Fruit fly (Drosophila melanogaster) whole organism, prepupa: ENCODE measurements around the gene Nak.

Experiments used
- CG10631 ChIP-seq: fragments of 200-800 bp; sonication (Bioruptor generic); optimal IDR thresholded peaks from 2 replicates; lab custom pipeline; 2016; ENCODE audit warnings: missing biosample characterization, missing genetic modification characterization
- CG10669 ChIP-seq: fragments of 200-800 bp; sonication (Bioruptor generic); optimal IDR thresholded peaks from 3 replicates; lab custom pipeline; 2018; ENCODE audit warnings: missing biosample characterization, mild to moderate bottlenecking, missing genetic modification characterization, moderate library complexity
- CG11294 ChIP-seq: fragments of 200-800 bp; sonication (Bioruptor generic); IDR thresholded peaks from 2 replicates; pipeline ENCODE4 v1.3.6; 2022; ENCODE audit warnings: missing biosample characterization, missing genetic modification characterization
- CG11902 ChIP-seq: fragments of 200-800 bp; sonication (Bioruptor generic); optimal IDR thresholded peaks from 3 replicates; lab custom pipeline; 2016; ENCODE audit warnings: missing biosample characterization, missing genetic modification characterization
- CG15336 ChIP-seq: fragments of 200-800 bp; sonication (Bioruptor generic); IDR thresholded peaks from 2 replicates; pipeline ENCODE4 v1.3.6; 2022; ENCODE audit warnings: missing biosample characterization, missing genetic modification characterization
- CG16779 ChIP-seq: fragments of 200-800 bp; sonication (Bioruptor generic); optimal IDR thresholded peaks from 3 replicates; lab custom pipeline; 2017; ENCODE audit warnings: missing biosample characterization, mild to moderate bottlenecking, missing genetic modification characterization
- CG31627 ChIP-seq: fragments of 200-800 bp; sonication (Bioruptor generic); optimal IDR thresholded peaks from 3 replicates; lab custom pipeline; 2016; ENCODE audit warnings: missing biosample characterization, missing genetic modification characterization
- CG34406 ChIP-seq: fragments of 200-800 bp; sonication (Bioruptor generic); optimal IDR thresholded peaks from 3 replicates; lab custom pipeline; 2016; ENCODE audit warnings: missing biosample characterization, missing genetic modification characterization
- CG6163 ChIP-seq: fragments of 200-800 bp; sonication (Bioruptor generic); IDR thresholded peaks from 3 replicates; pipeline ENCODE4 v1.3.6; 2022; ENCODE audit warnings: missing biosample characterization, missing genetic modification characterization
- CG6276 ChIP-seq: fragments of 200-800 bp; sonication (Bioruptor generic); optimal IDR thresholded peaks from 2 replicates; lab custom pipeline; 2017; ENCODE audit warnings: missing biosample characterization, mild to moderate bottlenecking, missing genetic modification characterization
- CG6792 ChIP-seq: fragments of 200-800 bp; sonication (Bioruptor generic); optimal IDR thresholded peaks from 3 replicates; lab custom pipeline; 2016; ENCODE audit warnings: missing biosample characterization, missing genetic modification characterization
- CG7368 ChIP-seq: fragments of 200-800 bp; sonication (Bioruptor generic); optimal IDR thresholded peaks from 3 replicates; lab custom pipeline; 2016; ENCODE audit warnings: missing biosample characterization, missing genetic modification characterization
- CG8632 ChIP-seq: fragments of 200-800 bp; sonication (Bioruptor generic); optimal IDR thresholded peaks from 3 replicates; lab custom pipeline; 2016; ENCODE audit warnings: missing biosample characterization, missing genetic modification characterization
- Eip78C ChIP-seq: fragments of 200-800 bp; sonication (Bioruptor generic); peaks from one replicate; lab custom pipeline; 2016; ENCODE audit warnings: missing biosample characterization, missing genetic modification characterization
- Eip93F ChIP-seq: fragments of 200-800 bp; sonication (Bioruptor generic); optimal IDR thresholded peaks from 2 replicates; lab custom pipeline; 2016; ENCODE audit warnings: missing biosample characterization, mild to moderate bottlenecking, missing genetic modification characterization
- Ets96B ChIP-seq: fragments of 200-800 bp; optimal IDR thresholded peaks from 2 replicates; lab custom pipeline; 2019; ENCODE audit warnings: missing biosample characterization, mild to moderate bottlenecking, missing genetic modification characterization, moderate library complexity
- Hr38 ChIP-seq: sonication (Bioruptor generic); optimal IDR thresholded peaks from 2 replicates; lab custom pipeline; 2016; ENCODE audit warnings: missing biosample characterization, missing genetic modification characterization
- Hr4 ChIP-seq: fragments of 200-800 bp; sonication (Bioruptor generic); optimal IDR thresholded peaks from 3 replicates; lab custom pipeline; 2016; ENCODE audit warnings: missing biosample characterization, missing genetic modification characterization
- Met ChIP-seq: fragments of 200-800 bp; sonication (Bioruptor generic); optimal IDR thresholded peaks from 3 replicates; lab custom pipeline; 2016; ENCODE audit warnings: missing biosample characterization, missing genetic modification characterization
- acj6 ChIP-seq: fragments of 200-800 bp; sonication (Bioruptor generic); optimal IDR thresholded peaks from 3 replicates; lab custom pipeline; 2016; ENCODE audit warnings: missing biosample characterization, missing genetic modification characterization
- dsx ChIP-seq: fragments of 200-800 bp; optimal IDR thresholded peaks from 3 replicates; lab custom pipeline; 2019; ENCODE audit warnings: missing biosample characterization, mild to moderate bottlenecking, missing genetic modification characterization, moderate library complexity; ENCODE audit not compliant: poor library complexity, severe bottlenecking
- eg ChIP-seq: fragments of 200-800 bp; sonication (Bioruptor generic); IDR thresholded peaks from 3 replicates; pipeline ENCODE4 v1.3.6; 2022; ENCODE audit warnings: missing biosample characterization, missing genetic modification characterization
- esn ChIP-seq: fragments of 200-800 bp; sonication (Bioruptor generic); optimal IDR thresholded peaks from 2 replicates; lab custom pipeline; 2016; ENCODE audit warnings: missing biosample characterization, mild to moderate bottlenecking, missing genetic modification characterization, moderate library complexity
- fd59A ChIP-seq: fragments of 200-800 bp; sonication (Bioruptor generic); optimal IDR thresholded peaks from 2 replicates; lab custom pipeline; 2017; ENCODE audit warnings: missing biosample characterization, mild to moderate bottlenecking, missing genetic modification characterization, missing genetic modification reagents
- pdm3 ChIP-seq: fragments of 200-800 bp; sonication (Bioruptor generic); optimal IDR thresholded peaks from 3 replicates; lab custom pipeline; 2016; ENCODE audit warnings: missing biosample characterization, missing genetic modification characterization
- spab ChIP-seq: fragments of 200-800 bp; sonication (Bioruptor generic); optimal IDR thresholded peaks from 2 replicates; lab custom pipeline; 2017; ENCODE audit warnings: missing biosample characterization, mild to moderate bottlenecking, missing genetic modification characterization, missing genetic modification reagents
- ss ChIP-seq, 2 experiments: fragments of 200-800 bp; sonication (Bioruptor generic); optimal IDR thresholded peaks; 2 replicates in 1 of 2; 3 replicates in 1 of 2; lab custom pipeline; 2017 to 2018; ENCODE audit warnings: mild to moderate bottlenecking in 2 of 2, missing biosample characterization in 2 of 2, missing genetic modification characterization in 2 of 2, moderate library complexity in 1 of 2
- vri ChIP-seq: fragments of 200-800 bp; sonication (Bioruptor generic); optimal IDR thresholded peaks from 3 replicates; lab custom pipeline; 2016; ENCODE audit warnings: missing biosample characterization, mild to moderate bottlenecking, missing genetic modification characterization

Nak gene

DNA sequence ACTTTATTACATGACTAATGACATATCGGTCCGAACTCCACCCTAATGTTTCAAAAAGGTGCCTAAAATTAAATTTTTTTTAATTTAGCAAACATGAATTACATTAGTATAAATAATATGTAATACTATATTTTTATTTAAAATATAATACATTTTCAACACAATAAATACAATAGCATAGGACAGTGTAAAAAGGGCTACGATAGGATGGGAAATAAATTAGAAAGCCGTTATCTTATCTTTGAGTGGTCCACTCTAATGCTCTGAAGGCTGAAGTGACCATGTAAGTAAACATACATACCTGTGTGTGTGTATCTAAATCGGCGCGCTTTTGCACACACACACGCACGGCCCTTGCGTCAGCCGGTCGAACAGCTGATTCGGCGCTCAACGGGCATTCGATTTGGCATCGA lies 34.4 kb upstream of the Nak start, which contains the start of gene CG31793 (continued):
- TF ChIP-seq ss (GFP tag; optimal IDR thresholded peaks at IDR 0.05; lab: Kevin White, UChicago) (peak in 1 of 2 experiments; percentile 35), Ets96B (tag; lab: Kevin White, UChicago) (peak; percentile 60), pdm3 (GFP tag; lab: Kevin White, UChicago) (no peak), CG6792 (GFP tag; lab: Kevin White, UChicago) (peak; percentile 42), CG16779 (tag; lab: Kevin White, UChicago) (peak; percentile 22), esn (GFP tag; lab: Kevin White, UChicago) (peak; percentile 57), CG11902 (GFP tag; lab: Kevin White, UChicago) (no peak), eg (GFP tag; lab: Robert Waterston, UW) (peak; percentile 79), Hr4 (GFP tag; lab: Kevin White, UChicago) (peak; percentile 36), CG34406 (GFP tag; lab: Kevin White, UChicago) (peak; percentile 57), Eip93F (GFP tag; lab: Kevin White, UChicago) (no peak), CG7368 (no peak), fd59A (GFP tag; lab: Kevin White, UChicago) (no peak), vri (GFP tag; lab: Kevin White, UChicago) (peak; percentile 58)

dm6 chr2L:19002468-19002867 lies 33.9 kb upstream of the Nak start:
- no peak for TF ChIP-seq Met
- TF ChIP-seq CG16779 (tag; lab: Kevin White, UChicago): no peak
- TF ChIP-seq CG11294 (GFP tag; lab: Robert Waterston, UW): no peak
- TF ChIP-seq CG8632 (GFP tag; lab: Kevin White, UChicago): no peak
- TF ChIP-seq, all 60 proteins: peak for 0

DNA sequence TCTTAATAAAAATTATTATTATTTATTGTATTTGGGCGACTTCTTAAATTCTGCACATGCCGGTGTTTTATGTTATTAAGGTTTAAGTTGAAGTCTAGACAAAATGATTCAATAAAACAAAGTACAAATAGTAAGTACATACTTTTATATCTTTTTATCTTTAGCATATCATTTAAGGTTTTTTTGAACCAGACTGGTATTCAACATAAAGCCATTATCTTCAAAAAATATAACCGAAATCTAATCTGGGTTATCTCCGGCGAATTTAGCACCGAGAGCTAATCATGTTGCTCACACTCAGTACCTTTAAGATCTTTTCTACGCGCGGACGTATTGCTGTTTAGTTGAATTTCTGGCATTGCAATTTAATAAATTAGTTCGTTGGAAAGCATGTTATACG lies 28.6 kb upstream of the Nak start, which contains the start of gene CG31792:
Gene CG31792 (plus strand): TSS at position 301 of the 400 bp plus-strand sequence.
- no peak for TF ChIP-seq dsx (GFP tag; lab: Kevin White, UChicago)
- no peak for TF ChIP-seq Hr38 (GFP tag; lab: Kevin White, UChicago)
- TF ChIP-seq CG10669 (GFP tag; lab: Kevin White, UChicago): no peak

- TF ChIP-seq Eip78C (GFP tag; lab: Kevin White, UChicago) (peak; percentile 9), CG6276 (no peak), vri (GFP tag; lab: Kevin White, UChicago) (peak; percentile 78)
Measured at dm6 chr2L:18995660-18996417, 27.3 kb upstream of the Nak start, which contains the start of gene CG10650. CG10650 (minus strand) TSS chr2L:18995934.

- no peak for TF ChIP-seq CG6163 (GFP tag; lab: Robert Waterston, UW)
- TF ChIP-seq CG31627: no peak
- no peak for TF ChIP-seq ss (GFP tag; optimal IDR thresholded peaks at IDR 0.05; lab: Kevin White, UChicago)
- no peak for TF ChIP-seq acj6 (GFP tag; lab: Kevin White, UChicago)
Measured at dm6 chr2L:18992196-18992595, 23.7 kb upstream of the Nak start, which contains the start of gene CG46465. CG46465 (plus strand) TSS chr2L:18992496.

DNA sequence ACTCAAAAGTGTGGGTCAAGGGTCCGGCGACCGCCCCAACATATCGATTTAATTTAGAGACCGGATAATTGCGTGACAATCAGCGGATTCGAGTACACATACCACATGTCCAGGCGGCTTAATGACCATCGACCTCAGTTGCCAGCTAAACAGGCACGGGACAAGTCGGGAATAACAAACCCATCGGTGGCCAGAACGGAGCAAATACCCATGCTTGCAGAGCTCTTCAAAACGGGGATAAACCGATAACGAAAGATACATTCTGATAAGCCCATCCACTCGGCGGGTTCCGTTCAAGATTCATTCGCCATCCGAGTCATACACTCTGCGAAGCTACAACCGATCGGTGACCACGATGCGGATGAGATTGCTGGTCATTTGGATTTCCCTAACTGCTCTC lies 22.2 kb upstream of the Nak start, which contains the start of gene CG15169:
Gene CG15169 (plus strand): TSS at position 301 of the 400 bp plus-strand sequence.
- TF ChIP-seq CG15336 (GFP tag; lab: Robert Waterston, UW) (no peak), spab (GFP tag; lab: Kevin White, UChicago) (no peak), CG10631 (no peak)
